Worm (Caenorhabditis elegans): Measurements from ENCODE around the gene str-206.

str-206 gene

ce11 chrV:6229457-6229949, 11.6 kb downstream of the str-206 start (continued):
- TF ChIP-seq F55B11.4 (tag; optimal IDR thresholded peaks at IDR 0.05; ENCODE audit: borderline replicate concordance, insufficient read depth) (no peak), let-526 (GFP tag; IDR thresholded peaks at IDR 0.05) (no peak), rec-8 (tag; optimal IDR thresholded peaks at IDR 0.05) (no peak), attf-3 (GFP tag; conservative IDR thresholded peaks at IDR 0.05) (no peak), nhr-90 (tag; optimal IDR thresholded peaks at IDR 0.05) (peak; percentile 66), C17E4.6 (GFP tag; IDR thresholded peaks at IDR 0.05) (no peak), cebp-1 (GFP tag; IDR thresholded peaks at IDR 0.05) (no peak), cebp-1 (tag; optimal IDR thresholded peaks at IDR 0.05) (peak; percentile 67), atf-7 (tag; optimal IDR thresholded peaks at IDR 0.05) (peak; percentile 87), mxl-1 (tag; optimal IDR thresholded peaks at IDR 0.05) (no peak), egrh-3 (GFP tag; IDR thresholded peaks at IDR 0.05) (no peak; the same call in 1 of the 2 replicates), mel-28 (tag; optimal IDR thresholded peaks at IDR 0.05; ENCODE audit: borderline replicate concordance) (no peak), F49E8.2 (tag; optimal IDR thresholded peaks at IDR 0.05; ENCODE audit: insufficient read depth) (no peak), him-1 (tag; optimal IDR thresholded peaks at IDR 0.05) (no peak), F57A8.1 (GFP tag; optimal IDR thresholded peaks at IDR 0.05) (no peak), F39B2.1 (GFP tag; IDR thresholded peaks at IDR 0.05) (no peak), bed-2 (GFP tag; IDR thresholded peaks at IDR 0.05) (no peak), F57C9.4 (tag; optimal IDR thresholded peaks at IDR 0.05) (no peak), hmg-1.2 (GFP tag; IDR thresholded peaks at IDR 0.05) (peak; percentile 26; the same call in 1 of the 2 replicates), ztf-6 (GFP tag; IDR thresholded peaks at IDR 0.05) (no peak), rcor-1 (GFP tag; IDR thresholded peaks at IDR 0.05) (no peak), hlh-26 (GFP tag; conservative IDR thresholded peaks at IDR 0.05) (no peak), Y67H2A.10 (GFP tag; conservative IDR thresholded peaks at IDR 0.05) (no peak), B0261.1 (tag; optimal IDR thresholded peaks at IDR 0.05) (no peak), ceh-100 (GFP tag; IDR thresholded peaks at IDR 0.05) (no peak), nfyb-1 (GFP tag; IDR thresholded peaks at IDR 0.05) (peak; percentile 64), gei-17 (GFP tag; optimal IDR thresholded peaks at IDR 0.05) (peak; percentile 3), rpc-1 (optimal IDR thresholded peaks at IDR 0.05) (no peak), rpc-1 (tag; optimal IDR thresholded peaks at IDR 0.05) (no peak), sea-2 (GFP tag; IDR thresholded peaks at IDR 0.05) (no peak), T07F8.4 (tag; optimal IDR thresholded peaks at IDR 0.05) (no peak), mcd-1 (GFP tag; IDR thresholded peaks at IDR 0.05) (no peak), athp-1 (tag; optimal IDR thresholded peaks at IDR 0.05) (no peak), ceh-91 (GFP tag; IDR thresholded peaks at IDR 0.05) (no peak), snpc-1.1 (tag; optimal IDR thresholded peaks at IDR 0.05; ENCODE audit: insufficient read depth) (no peak), Y53F4B.3 (GFP tag; IDR thresholded peaks at IDR 0.05) (no peak), fkh-3 (tag; optimal IDR thresholded peaks at IDR 0.05) (no peak), lin-35 (GFP tag; optimal IDR thresholded peaks at IDR 0.05) (no peak), hrde-1 (tag; optimal IDR thresholded peaks at IDR 0.05; ENCODE audit: borderline replicate concordance) (no peak), dpl-1 (GFP tag; optimal IDR thresholded peaks at IDR 0.05) (no peak), hsf-1 (GFP tag; IDR thresholded peaks at IDR 0.05) (no peak)

Measured in whole organism, young adult.